Worm (Caenorhabditis elegans) whole organism, late embryonic: ENCODE measurements around the gene gtf-2F2.

Experiments used
- ceh-45 ChIP-seq: fragments of 200-800 bp; sonication (Bioruptor generic); IDR thresholded peaks from 2 replicates; pipeline ENCODE4 v1.3.6; 2022; ENCODE audit warnings: missing genetic modification reagents, missing genetic modification characterization, missing compliant biosample characterization
- nhr-11 ChIP-seq: fragments of 150-350 bp; optimal IDR thresholded peaks from 2 replicates; lab custom pipeline; 2014; ENCODE audit warnings: missing biosample characterization, missing genetic modification characterization
- tbx-2 ChIP-seq: sonication (generic microtip); optimal IDR thresholded peaks from 2 replicates; lab custom pipeline; 2016; ENCODE audit warnings: missing genetic modification characterization, missing compliant biosample characterization

DNA sequence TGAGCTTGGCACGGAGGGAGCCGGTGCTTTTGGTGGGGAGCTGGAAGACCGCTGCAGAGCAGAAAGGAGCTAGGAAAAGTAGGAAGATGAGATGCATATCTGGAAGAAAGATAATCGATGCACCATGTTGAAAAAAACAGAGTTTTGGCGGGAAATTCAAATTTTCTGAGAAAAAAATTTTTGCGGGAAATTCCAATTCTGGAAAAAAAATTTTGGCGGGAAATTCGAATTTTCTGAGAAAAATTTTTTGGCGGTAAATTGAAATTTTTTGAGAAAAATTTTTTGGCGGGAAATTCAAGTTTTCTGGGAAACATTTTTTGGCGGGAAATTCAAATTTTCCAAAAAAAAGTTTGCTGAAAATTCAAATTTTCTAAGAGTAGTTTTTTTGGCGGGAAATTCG lies 43.5 kb downstream of the gtf-2F2 start, which contains the start of gene asp-17:
- TF ChIP-seq nhr-11 (tag; lab: Kevin White, UChicago) (no peak), ceh-45 (GFP tag; lab: Robert Waterston, UW) (no peak), tbx-2 (no peak)
